Worm (Caenorhabditis elegans) whole organism, early embryonic: ENCODE results near the gene C55A1.11.

Experiments
- B0310.2 ChIP-seq: sonication (generic microtip); optimal IDR thresholded peaks from 2 replicates; lab custom pipeline; 2016; ENCODE audit warnings: mild to moderate bottlenecking, missing genetic modification characterization, missing compliant biosample characterization
- F13C5.2 ChIP-seq: sonication (generic microtip); optimal IDR thresholded peaks from 2 replicates; lab custom pipeline; 2017; ENCODE audit warnings: mild to moderate bottlenecking, missing genetic modification characterization, inconsistent platforms, missing compliant biosample characterization
- ama-1 ChIP-seq: fragments of 150-350 bp; optimal IDR thresholded peaks from 2 replicates; lab custom pipeline; 2014
- ets-7 ChIP-seq: sonication (generic microtip); optimal IDR thresholded peaks from 2 replicates; lab custom pipeline; 2016; ENCODE audit warnings: missing genotype, missing genetic modification characterization, missing compliant biosample characterization
- flt-1 ChIP-seq: fragments of 200-800 bp; sonication (Bioruptor generic); IDR thresholded peaks from 2 replicates; pipeline ENCODE4 v1.3.6; 2022; ENCODE audit warnings: missing genetic modification characterization, missing compliant biosample characterization
- hmg-4 ChIP-seq: fragments of 200-800 bp; sonication (Bioruptor generic); optimal IDR thresholded peaks from 2 replicates; lab custom pipeline; 2018; ENCODE audit warnings: mild to moderate bottlenecking, missing genetic modification characterization, missing compliant biosample characterization
- sea-1 ChIP-seq: fragments of 200-800 bp; sonication (Bioruptor generic); conservative IDR thresholded peaks from 2 replicates; pipeline ENCODE4 v1.3.6; 2022; ENCODE audit warnings: missing genetic modification characterization, missing compliant biosample characterization
- tbx-37 ChIP-seq: fragments of 200-800 bp; sonication (Bioruptor generic); conservative IDR thresholded peaks from 2 replicates; pipeline ENCODE4 v1.3.6; 2022; ENCODE audit warnings: missing genetic modification reagents, missing genetic modification characterization, missing compliant biosample characterization
- tra-4 ChIP-seq: sonication (generic microtip); optimal IDR thresholded peaks from 2 replicates; lab custom pipeline; 2017; ENCODE audit warnings: missing genetic modification characterization, missing compliant biosample characterization

- TF ChIP-seq ets-7 (tag; lab: Kevin White, UChicago) (no peak), ama-1 (lab: Kevin White, UChicago) (no peak), flt-1 (GFP tag; lab: Robert Waterston, UW) (no peak), tbx-37 (GFP tag; lab: Robert Waterston, UW) (no peak), hmg-4 (GFP tag; lab: Kevin White, UChicago) (no peak), sea-1 (GFP tag; lab: Robert Waterston, UW) (no peak), B0310.2 (tag; lab: Kevin White, UChicago) (no peak), tra-4 (tag; lab: Kevin White, UChicago) (no peak), F13C5.2 (no peak)
Observed at ce11 chrV:15650167-15650566, 24.5 kb downstream of the C55A1.11 start, which contains the start of gene sru-42.
